Fruit fly (Drosophila melanogaster) whole organism, embryonic: ENCODE data around the gene zf30C.

Experiments used
- ATbp ChIP-seq: fragments of 200-800 bp; sonication (Bioruptor generic); optimal IDR thresholded peaks from 2 replicates; lab custom pipeline; 2017; ENCODE audit warnings: missing biosample characterization, mild to moderate bottlenecking, missing genetic modification characterization, missing genetic modification reagents
- Abd-B ChIP-seq: fragments of 200-800 bp; sonication (Bioruptor generic); optimal IDR thresholded peaks from 2 replicates; lab custom pipeline; 2018; ENCODE audit warnings: missing biosample characterization, mild to moderate bottlenecking, missing genetic modification characterization, moderate library complexity
- CG10274 ChIP-seq: fragments of 200-800 bp; sonication (Bioruptor generic); optimal IDR thresholded peaks from 3 replicates; lab custom pipeline; 2017; ENCODE audit warnings: missing biosample characterization, mild to moderate bottlenecking, missing genetic modification characterization
- CG14014 ChIP-seq: fragments of 200-800 bp; sonication (Bioruptor generic); IDR thresholded peaks from 2 replicates; pipeline ENCODE4 v1.3.6; 2022; ENCODE audit warnings: missing biosample characterization, missing genetic modification characterization
- CG14667 ChIP-seq: fragments of 200-800 bp; sonication (Bioruptor generic); IDR thresholded peaks from 2 replicates; pipeline ENCODE4 v1.3.6; 2022; ENCODE audit warnings: missing biosample characterization, missing genetic modification characterization
- CG15073 ChIP-seq: fragments of 200-800 bp; sonication (Bioruptor generic); optimal IDR thresholded peaks from 2 replicates; lab custom pipeline; 2016; ENCODE audit warnings: missing biosample characterization, missing genetic modification characterization
- CG1647 ChIP-seq: fragments of 200-800 bp; sonication (Bioruptor generic); optimal IDR thresholded peaks from 3 replicates; lab custom pipeline; 2016; ENCODE audit warnings: missing biosample characterization, missing genetic modification characterization
- CG16813 ChIP-seq: fragments of 200-800 bp; sonication (Bioruptor generic); IDR thresholded peaks from 3 replicates; pipeline ENCODE4 v1.3.6; 2022; ENCODE audit warnings: missing biosample characterization, missing genetic modification characterization; ENCODE audit not compliant: partially characterized antibody
- CG17359 ChIP-seq: fragments of 200-800 bp; sonication (Bioruptor generic); optimal IDR thresholded peaks from 3 replicates; lab custom pipeline; 2018; ENCODE audit warnings: missing biosample characterization, mild to moderate bottlenecking, missing genetic modification characterization, moderate library complexity
- CG1792 ChIP-seq: fragments of 200-800 bp; sonication (Bioruptor generic); optimal IDR thresholded peaks from 2 replicates; lab custom pipeline; 2016; ENCODE audit warnings: missing biosample characterization, missing genetic modification characterization
- CG18011 ChIP-seq: fragments of 200-800 bp; sonication (Bioruptor generic); optimal IDR thresholded peaks from 2 replicates; lab custom pipeline; 2017; ENCODE audit warnings: missing biosample characterization, missing genetic modification characterization, mild to moderate bottlenecking, moderate library complexity, missing genotype
- CG1832 ChIP-seq: fragments of 200-800 bp; sonication (Bioruptor generic); optimal IDR thresholded peaks from 2 replicates; lab custom pipeline; 2017; ENCODE audit warnings: missing biosample characterization, mild to moderate bottlenecking, missing genetic modification characterization, inconsistent platforms
- CG2199 ChIP-seq: fragments of 200-800 bp; sonication (Bioruptor generic); IDR thresholded peaks from 3 replicates; pipeline ENCODE4 v1.3.6; 2022; ENCODE audit warnings: missing biosample characterization, missing genetic modification characterization
- CG3407 ChIP-seq: fragments of 200-800 bp; sonication (Bioruptor generic); optimal IDR thresholded peaks from 2 replicates; lab custom pipeline; 2018; ENCODE audit warnings: missing biosample characterization, mild to moderate bottlenecking, missing genetic modification characterization
- CG3726 ChIP-seq: fragments of 200-800 bp; sonication (Bioruptor generic); IDR thresholded peaks from 3 replicates; pipeline ENCODE4, ENCODE4 v1.3.6; 2022; ENCODE audit warnings: missing biosample characterization, missing genetic modification characterization
- CG6854 ChIP-seq: fragments of 200-800 bp; sonication (Bioruptor generic); optimal IDR thresholded peaks from 3 replicates; lab custom pipeline; 2017; ENCODE audit warnings: missing biosample characterization, mild to moderate bottlenecking, missing genetic modification characterization
- CG7839 ChIP-seq: fragments of 200-800 bp; sonication (Bioruptor generic); optimal IDR thresholded peaks from 3 replicates; lab custom pipeline; 2018; ENCODE audit warnings: missing biosample characterization, mild to moderate bottlenecking, missing genetic modification characterization, moderate library complexity
- CG7928 ChIP-seq: fragments of 200-800 bp; sonication (Bioruptor generic); optimal IDR thresholded peaks from 2 replicates; lab custom pipeline; 2017; ENCODE audit warnings: missing biosample characterization, mild to moderate bottlenecking, missing genetic modification characterization
- CG8944 ChIP-seq: fragments of 200-800 bp; sonication (Bioruptor generic); optimal IDR thresholded peaks from 3 replicates; lab custom pipeline; 2016; ENCODE audit warnings: missing biosample characterization, missing genetic modification characterization
- CTCF ChIP-seq: fragments of 200-800 bp; sonication (Bioruptor generic); optimal IDR thresholded peaks from 2 replicates; lab custom pipeline; 2017; ENCODE audit warnings: missing biosample characterization, mild to moderate bottlenecking, missing genetic modification characterization, moderate library complexity
- CoRest ChIP-seq: fragments of 200-800 bp; sonication (Bioruptor generic); optimal IDR thresholded peaks from 3 replicates; lab custom pipeline; 2018; ENCODE audit warnings: missing biosample characterization, mild to moderate bottlenecking, missing genetic modification characterization, moderate library complexity
- ERR ChIP-seq: fragments of 200-800 bp; sonication (Bioruptor generic); optimal IDR thresholded peaks from 2 replicates; lab custom pipeline; 2016; ENCODE audit warnings: missing biosample characterization, missing genetic modification characterization
- Ets97D ChIP-seq: fragments of 200-800 bp; sonication (Bioruptor generic); optimal IDR thresholded peaks from 3 replicates; lab custom pipeline; 2016; ENCODE audit warnings: missing biosample characterization, missing genetic modification characterization
- Fer1 ChIP-seq: fragments of 200-800 bp; sonication (Bioruptor generic); optimal IDR thresholded peaks from 2 replicates; lab custom pipeline; 2017; ENCODE audit warnings: missing biosample characterization, mild to moderate bottlenecking, missing genetic modification characterization
- Hmx ChIP-seq: fragments of 200-800 bp; sonication (Bioruptor generic); optimal IDR thresholded peaks from 2 replicates; lab custom pipeline; 2016; ENCODE audit warnings: missing biosample characterization, missing genetic modification characterization
- Max ChIP-seq: fragments of 200-800 bp; sonication (Bioruptor generic); optimal IDR thresholded peaks from 2 replicates; lab custom pipeline; 2016; ENCODE audit warnings: missing biosample characterization, mild to moderate bottlenecking, missing genetic modification characterization
- NC2β ChIP-seq: fragments of 200-800 bp; sonication (Bioruptor generic); optimal IDR thresholded peaks from 2 replicates; lab custom pipeline; 2016; ENCODE audit warnings: missing biosample characterization, missing genetic modification characterization
- Nf-YC ChIP-seq: fragments of 200-800 bp; optimal IDR thresholded peaks from 3 replicates; lab custom pipeline; 2019; ENCODE audit warnings: missing biosample characterization, mild to moderate bottlenecking, missing genetic modification characterization, moderate library complexity
- Optix ChIP-seq: fragments of 200-800 bp; sonication (Bioruptor generic); IDR thresholded peaks from 3 replicates; pipeline ENCODE4 v1.3.6; 2022; ENCODE audit warnings: missing biosample characterization, missing genetic modification characterization
- Ptx1 ChIP-seq: fragments of 200-800 bp; sonication (Bioruptor generic); IDR thresholded peaks from 2 replicates; pipeline ENCODE4 v1.3.6; 2022; ENCODE audit warnings: missing biosample characterization, missing genetic modification characterization
- Six4 ChIP-seq: fragments of 200-800 bp; sonication (Bioruptor generic); optimal IDR thresholded peaks from 2 replicates; lab custom pipeline; 2016; ENCODE audit warnings: missing biosample characterization, missing genetic modification characterization
- Vsx1 ChIP-seq: fragments of 200-800 bp; sonication (Bioruptor generic); optimal IDR thresholded peaks from 2 replicates; lab custom pipeline; 2017; ENCODE audit warnings: missing biosample characterization, mild to moderate bottlenecking, missing genetic modification characterization, missing genetic modification reagents
- YL-1 ChIP-seq: fragments of 200-800 bp; sonication (Bioruptor generic); optimal IDR thresholded peaks from 3 replicates; lab custom pipeline; 2017; ENCODE audit warnings: missing biosample characterization, mild to moderate bottlenecking, missing genetic modification characterization
- ac ChIP-seq: fragments of 200-800 bp; sonication (Bioruptor generic); optimal IDR thresholded peaks from 3 replicates; lab custom pipeline; 2017; ENCODE audit warnings: missing biosample characterization, mild to moderate bottlenecking, missing genetic modification characterization
- crol ChIP-seq: fragments of 200-800 bp; sonication (Bioruptor generic); IDR thresholded peaks from 2 replicates; pipeline ENCODE4 v1.3.6; 2022; ENCODE audit warnings: missing biosample characterization, missing genetic modification characterization
- cwo ChIP-seq: fragments of 200-800 bp; sonication (Bioruptor generic); optimal IDR thresholded peaks from 3 replicates; lab custom pipeline; 2017; ENCODE audit warnings: missing biosample characterization, missing genetic modification characterization, mild to moderate bottlenecking, moderate library complexity, missing genetic modification reagents
- dysf ChIP-seq: fragments of 200-800 bp; sonication (Bioruptor generic); IDR thresholded peaks from 3 replicates; pipeline ENCODE4 v1.3.6; 2022; ENCODE audit warnings: missing biosample characterization, missing genetic modification characterization
- en ChIP-seq: fragments of 200-800 bp; sonication (Bioruptor generic); optimal IDR thresholded peaks from 2 replicates; lab custom pipeline; 2016; ENCODE audit warnings: missing biosample characterization, missing genetic modification characterization
- fd3F ChIP-seq: fragments of 200-800 bp; sonication (Bioruptor generic); optimal IDR thresholded peaks from 2 replicates; lab custom pipeline; 2018; ENCODE audit warnings: missing biosample characterization, mild to moderate bottlenecking, missing genetic modification characterization, moderate library complexity
- gce ChIP-seq: fragments of 200-800 bp; sonication (Bioruptor generic); IDR thresholded peaks from 3 replicates; pipeline ENCODE4 v1.3.6; 2022; ENCODE audit warnings: missing biosample characterization, missing genetic modification characterization
- gfzf ChIP-seq: fragments of 200-800 bp; sonication (Bioruptor generic); optimal IDR thresholded peaks from 2 replicates; lab custom pipeline; 2016; ENCODE audit warnings: missing biosample characterization, mild to moderate bottlenecking, missing genetic modification characterization, moderate library complexity
- jigr1 ChIP-seq: fragments of 200-800 bp; sonication (Bioruptor generic); IDR thresholded peaks from 3 replicates; pipeline ENCODE4 v1.3.6; 2022; ENCODE audit warnings: missing biosample characterization, missing genetic modification characterization
- maf-S ChIP-seq: fragments of 200-800 bp; sonication (Bioruptor generic); optimal IDR thresholded peaks from 2 replicates; lab custom pipeline; 2016; ENCODE audit warnings: missing biosample characterization, missing genetic modification characterization
- mirr ChIP-seq: fragments of 200-800 bp; sonication (Bioruptor generic); optimal IDR thresholded peaks from 3 replicates; lab custom pipeline; 2018; ENCODE audit warnings: missing biosample characterization, mild to moderate bottlenecking, missing genetic modification characterization
- otp ChIP-seq: fragments of 200-800 bp; sonication (Bioruptor generic); IDR thresholded peaks from 3 replicates; pipeline ENCODE4, ENCODE4 v1.3.6; 2022; ENCODE audit warnings: missing biosample characterization, missing genetic modification characterization
- sens-2 ChIP-seq: fragments of 200-800 bp; sonication (Bioruptor generic); IDR thresholded peaks from 2 replicates; pipeline ENCODE4 v1.3.6; 2022; ENCODE audit warnings: missing biosample characterization, missing genetic modification characterization
- sim ChIP-seq: fragments of 200-800 bp; sonication (Bioruptor generic); IDR thresholded peaks from 2 replicates; pipeline ENCODE4 v1.3.6; 2022; ENCODE audit warnings: missing biosample characterization, missing genetic modification characterization
- sisA ChIP-seq: fragments of 200-800 bp; sonication (Bioruptor generic); IDR thresholded peaks from 2 replicates; pipeline ENCODE4 v1.3.6; 2022; ENCODE audit warnings: missing biosample characterization, missing genetic modification characterization
- slou ChIP-seq: fragments of 200-800 bp; sonication (Bioruptor generic); optimal IDR thresholded peaks from 3 replicates; lab custom pipeline; 2016; ENCODE audit warnings: missing biosample characterization, missing genetic modification characterization
- sna ChIP-seq: fragments of 200-800 bp; sonication (Bioruptor generic); IDR thresholded peaks from 2 replicates; pipeline ENCODE4 v1.3.6; 2022; ENCODE audit warnings: missing biosample characterization, missing genetic modification characterization; ENCODE audit not compliant: partially characterized antibody
- ttk ChIP-seq: fragments of 200-800 bp; sonication (Bioruptor generic); IDR thresholded peaks from 2 replicates; pipeline ENCODE4 v2.1.2; 2022; ENCODE audit warnings: missing biosample characterization, missing genetic modification characterization
- tup ChIP-seq: fragments of 200-800 bp; sonication (Bioruptor generic); optimal IDR thresholded peaks from 2 replicates; lab custom pipeline; 2016; ENCODE audit warnings: missing biosample characterization, mild to moderate bottlenecking, missing genetic modification characterization, moderate library complexity
- z ChIP-seq: fragments of 200-800 bp; sonication (Bioruptor generic); IDR thresholded peaks from 3 replicates; pipeline ENCODE4 v1.3.6; 2022; ENCODE audit warnings: missing biosample characterization, missing genetic modification characterization

Gene zf30C

dm6 chr2L:9711107-9711585, 47.0 kb upstream of the zf30C start, which contains the start of gene CG4364 (continued):
- peak; percentile 56; the same call in 1 of the 3 replicates for TF ChIP-seq CG16813 (GFP tag; lab: Robert Waterston, UW)
- no peak for TF ChIP-seq Ptx1 (GFP tag; lab: Robert Waterston, UW)
- TF ChIP-seq CG7928 (GFP tag; lab: Kevin White, UChicago): no peak
- no peak for TF ChIP-seq CG1647 (GFP tag; lab: Kevin White, UChicago)
- peak; percentile 98 for TF ChIP-seq gfzf (GFP tag; lab: Kevin White, UChicago)
- peak; percentile 12 for TF ChIP-seq CTCF (GFP tag; lab: Kevin White, UChicago)
- TF ChIP-seq Max (GFP tag; lab: Kevin White, UChicago): peak; percentile 87
- TF ChIP-seq sens-2: no peak
- TF ChIP-seq CG3726: no peak
- no peak for TF ChIP-seq gce (GFP tag; lab: Robert Waterston, UW)
- TF ChIP-seq CG14667 (GFP tag; lab: Robert Waterston, UW): no peak
- no peak for TF ChIP-seq ERR (GFP tag; lab: Kevin White, UChicago)
- no peak for TF ChIP-seq fd3F (GFP tag; lab: Kevin White, UChicago)
- no peak for TF ChIP-seq CG6854 (GFP tag; lab: Kevin White, UChicago)
- TF ChIP-seq CG1792 (GFP tag; lab: Kevin White, UChicago): no peak
- TF ChIP-seq CG7839 (tag; lab: Kevin White, UChicago): peak; percentile 3
- TF ChIP-seq maf-S (GFP tag; lab: Kevin White, UChicago): no peak
- TF ChIP-seq en: no peak
- no peak for TF ChIP-seq Hmx (GFP tag; lab: Kevin White, UChicago)
- TF ChIP-seq CG8944 (GFP tag; lab: Kevin White, UChicago): no peak
- no peak for TF ChIP-seq sisA (GFP tag; lab: Robert Waterston, UW)
- no peak for TF ChIP-seq Fer1 (GFP tag; lab: Kevin White, UChicago)
- no peak for TF ChIP-seq z (GFP tag; lab: Robert Waterston, UW)
- no peak for TF ChIP-seq dysf (GFP tag; lab: Robert Waterston, UW)
- TF ChIP-seq crol (GFP tag; lab: Robert Waterston, UW): no peak
- no peak for TF ChIP-seq Abd-B (GFP tag; lab: Kevin White, UChicago)
- no peak for TF ChIP-seq jigr1 (GFP tag; lab: Robert Waterston, UW)
- no peak for TF ChIP-seq slou (GFP tag; lab: Kevin White, UChicago)
- TF ChIP-seq otp (GFP tag; lab: Robert Waterston, UW): no peak
- no peak for TF ChIP-seq CG14014 (GFP tag; lab: Robert Waterston, UW)
- TF ChIP-seq ac: no peak
- TF ChIP-seq sna: 0 out of 2 replicates have a peak, but pooled peaks have one; percentile 47
- peak; percentile 89 for TF ChIP-seq Ets97D
- no peak for TF ChIP-seq ATbp (GFP tag; lab: Kevin White, UChicago)
- TF ChIP-seq CoRest (tag; lab: Kevin White, UChicago): no peak
- TF ChIP-seq YL-1: peak; percentile 73
- TF ChIP-seq CG18011 (GFP tag; lab: Kevin White, UChicago): no peak
- TF ChIP-seq CG2199 (GFP tag; lab: Robert Waterston, UW): no peak
- TF ChIP-seq Optix (GFP tag; lab: Robert Waterston, UW): no peak
- no peak for TF ChIP-seq CG10274 (GFP tag; lab: Kevin White, UChicago)
- no peak for TF ChIP-seq CG3407
- no peak for TF ChIP-seq Vsx1
- no peak for TF ChIP-seq tup (GFP tag; lab: Kevin White, UChicago)
- TF ChIP-seq sim (GFP tag; lab: Robert Waterston, UW): no peak
- TF ChIP-seq CG17359 (tag; lab: Kevin White, UChicago): no peak
- no peak for TF ChIP-seq cwo
- no peak for TF ChIP-seq CG15073 (GFP tag; lab: Kevin White, UChicago)
- no peak for TF ChIP-seq NC2β (GFP tag; lab: Kevin White, UChicago)
- TF ChIP-seq Nf-YC (tag; lab: Kevin White, UChicago): peak; percentile 31
- TF ChIP-seq CG1832 (GFP tag; lab: Kevin White, UChicago): no peak
- no peak for TF ChIP-seq mirr
- no peak for TF ChIP-seq Six4 (GFP tag; lab: Kevin White, UChicago)
- TF ChIP-seq ttk: no peak
